Worm (Caenorhabditis elegans) whole organism, L2 larva: ENCODE results near the gene F11A5.17.

Experiments used
- R02D3.7 ChIP-seq: fragments of 150-350 bp; optimal IDR thresholded peaks from 2 replicates; lab custom pipeline; 2014; ENCODE audit warnings: missing biosample characterization, missing genetic modification characterization
- alr-1 ChIP-seq: fragments of 150-350 bp; optimal IDR thresholded peaks from 2 replicates; lab custom pipeline; 2014; ENCODE audit warnings: missing biosample characterization, missing genetic modification characterization
- aly-2 ChIP-seq: fragments of 150-350 bp; optimal IDR thresholded peaks from 2 replicates; lab custom pipeline; 2014; ENCODE audit warnings: missing biosample characterization, missing genetic modification characterization
- ama-1 ChIP-seq: fragments of 150-350 bp; optimal IDR thresholded peaks from 2 replicates; lab custom pipeline; 2018; ENCODE audit warnings: inconsistent platforms
- blmp-1 ChIP-seq: sonication (generic microtip); optimal IDR thresholded peaks from 2 replicates; lab custom pipeline; 2017; ENCODE audit warnings: missing genetic modification characterization, mild to moderate bottlenecking, missing compliant biosample characterization, antibody characterized with exemption, moderate library complexity; ENCODE audit not compliant: insufficient read depth
- ceh-82 ChIP-seq: fragments of 150-350 bp; optimal IDR thresholded peaks from 2 replicates; lab custom pipeline; 2014; ENCODE audit warnings: missing biosample characterization, missing genetic modification characterization
- crh-2 ChIP-seq: sonication (generic microtip); optimal IDR thresholded peaks from 2 replicates; lab custom pipeline; 2017; ENCODE audit warnings: missing biosample characterization, missing genetic modification characterization
- dmd-4 ChIP-seq: sonication (generic microtip); optimal IDR thresholded peaks from 2 replicates; lab custom pipeline; 2017; ENCODE audit warnings: missing biosample characterization, missing genetic modification characterization
- egl-27 ChIP-seq: sonication (generic microtip); optimal IDR thresholded peaks from 3 replicates; lab custom pipeline; 2017; ENCODE audit warnings: missing biosample characterization, missing genetic modification reagents, missing genetic modification characterization
- elt-3 ChIP-seq: sonication (generic microtip); optimal IDR thresholded peaks from 2 replicates; lab custom pipeline; 2017; ENCODE audit warnings: missing biosample characterization, missing genetic modification characterization
- lin-11 ChIP-seq: fragments of 150-350 bp; sonication (generic microtip); optimal IDR thresholded peaks from 2 replicates; lab custom pipeline; 2014; ENCODE audit warnings: missing biosample characterization, missing genetic modification characterization, inconsistent platforms, mixed read lengths
- lin-13 ChIP-seq: fragments of 150-350 bp; optimal IDR thresholded peaks from 2 replicates; lab custom pipeline; 2014; ENCODE audit warnings: missing biosample characterization, missing genetic modification reagents, missing genetic modification characterization
- lin-39 ChIP-seq: fragments of 150-350 bp; optimal IDR thresholded peaks from 2 replicates; lab custom pipeline; 2014; ENCODE audit warnings: missing biosample characterization, missing genetic modification reagents, missing genetic modification characterization
- mbf-1 ChIP-seq: sonication (generic microtip); optimal IDR thresholded peaks from 2 replicates; lab custom pipeline; 2017; ENCODE audit warnings: missing biosample characterization, missing genetic modification characterization
- mdl-1 ChIP-seq, 2 experiments: fragments of 150-350 bp in 1 of 2; sonication (generic microtip) in 1 of 2; optimal IDR thresholded peaks; 2 replicates each; lab custom pipeline; 2017; ENCODE audit warnings: missing biosample characterization in 2 of 2, missing genetic modification characterization in 2 of 2
- nhr-12 ChIP-seq: fragments of 150-350 bp; optimal IDR thresholded peaks from 2 replicates; lab custom pipeline; 2014; ENCODE audit warnings: missing biosample characterization, missing genetic modification characterization
- nhr-129 ChIP-seq: fragments of 150-350 bp; optimal IDR thresholded peaks from 2 replicates; lab custom pipeline; 2014; ENCODE audit warnings: missing biosample characterization, missing genetic modification characterization
- nhr-21 ChIP-seq: fragments of 150-350 bp; optimal IDR thresholded peaks from 2 replicates; lab custom pipeline; 2014; ENCODE audit warnings: missing biosample characterization, missing genetic modification characterization
- nhr-23 ChIP-seq: fragments of 150-350 bp; optimal IDR thresholded peaks from 2 replicates; lab custom pipeline; 2014; ENCODE audit warnings: missing biosample characterization, missing genetic modification reagents, missing genetic modification characterization
- nhr-6 ChIP-seq: fragments of 150-350 bp; optimal IDR thresholded peaks from 2 replicates; lab custom pipeline; 2014; ENCODE audit warnings: missing biosample characterization, missing genetic modification characterization
- nhr-77 ChIP-seq: fragments of 150-350 bp; optimal IDR thresholded peaks from 2 replicates; lab custom pipeline; 2014; ENCODE audit warnings: missing biosample characterization, missing genetic modification characterization
- peb-1 ChIP-seq: fragments of 150-350 bp; optimal IDR thresholded peaks from 2 replicates; lab custom pipeline; 2014; ENCODE audit warnings: missing biosample characterization, missing genetic modification characterization
- sem-4 ChIP-seq: fragments of 150-350 bp; optimal IDR thresholded peaks from 2 replicates; lab custom pipeline; 2014; ENCODE audit warnings: missing biosample characterization, missing genetic modification reagents, missing genetic modification characterization
- skn-1 ChIP-seq: sonication (generic microtip); optimal IDR thresholded peaks from 2 replicates; lab custom pipeline; 2017; ENCODE audit warnings: missing biosample characterization, missing genetic modification characterization
- sma-9 ChIP-seq, 2 experiments: fragments of 150-350 bp in 1 of 2; sonication (generic microtip) in 1 of 2; optimal IDR thresholded peaks; 2 replicates each; lab custom pipeline; 2014 to 2016; ENCODE audit warnings: missing genetic modification characterization in 2 of 2, mild to moderate bottlenecking in 1 of 2, missing biosample characterization in 1 of 2, missing compliant biosample characterization in 1 of 2, missing genetic modification reagents in 1 of 2, moderate library complexity in 1 of 2
- snpc-4 ChIP-seq: fragments of 150-350 bp; optimal IDR thresholded peaks from 2 replicates; lab custom pipeline; 2014; ENCODE audit warnings: missing biosample characterization, missing genetic modification characterization
- unc-39 ChIP-seq: fragments of 150-350 bp; optimal IDR thresholded peaks from 2 replicates; lab custom pipeline; 2014; ENCODE audit warnings: missing biosample characterization, missing genetic modification characterization
- unc-55 ChIP-seq: fragments of 150-350 bp; sonication (generic microtip); optimal IDR thresholded peaks from 3 replicates; lab custom pipeline; 2014; ENCODE audit warnings: missing biosample characterization, missing genetic modification reagents, missing genetic modification characterization
- unc-62 ChIP-seq: fragments of 150-350 bp; optimal IDR thresholded peaks from 2 replicates; lab custom pipeline; 2014; ENCODE audit warnings: missing biosample characterization, missing genetic modification reagents, missing genetic modification characterization
- zag-1 ChIP-seq: fragments of 150-350 bp; optimal IDR thresholded peaks from 2 replicates; lab custom pipeline; 2014; ENCODE audit warnings: missing biosample characterization, missing genetic modification characterization
- ztf-1 ChIP-seq: fragments of 200-800 bp; sonication (Bioruptor generic); conservative IDR thresholded peaks from 2 replicates; pipeline ENCODE4 v1.3.6; 2022; ENCODE audit warnings: missing genetic modification characterization, missing compliant biosample characterization
- ztf-11 ChIP-seq: sonication (generic microtip); optimal IDR thresholded peaks from 2 replicates; lab custom pipeline; 2017; ENCODE audit warnings: missing biosample characterization, missing genetic modification characterization

The F11A5.17 gene

DNA sequence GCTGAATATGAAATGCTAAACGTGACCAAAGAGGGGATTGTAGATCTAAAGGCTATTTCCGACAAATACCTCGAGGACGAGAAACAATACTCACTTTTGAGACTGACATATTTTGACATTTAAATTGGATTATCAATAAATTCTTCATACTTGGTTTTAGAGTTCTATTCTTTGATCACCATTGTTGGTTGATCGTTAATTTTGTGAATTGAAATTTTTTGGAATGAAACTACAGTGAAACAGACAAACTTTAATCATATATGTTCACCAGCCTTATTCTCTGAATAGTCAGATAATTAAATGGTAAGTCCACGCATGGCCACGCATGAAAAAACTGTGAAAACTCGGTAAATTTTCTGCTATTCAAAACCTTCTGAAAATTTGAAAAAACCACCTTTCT, 788 bp downstream of the F11A5.17 start, which contains the start of gene F11A5.18:
F11A5.18 (plus strand) TSS at position 301 of the 400 bp plus-strand sequence.
- TF ChIP-seq ztf-1 (GFP tag; lab: Robert Waterston, UW) (no peak), lin-11 (tag; lab: Kevin White, UChicago) (no peak), dmd-4 (tag; lab: Kevin White, UChicago) (no peak), ama-1 (lab: Kevin White, UChicago) (no peak), zag-1 (tag; lab: Kevin White, UChicago) (no peak), ceh-82 (tag; lab: Kevin White, UChicago) (no peak), nhr-12 (tag; lab: Kevin White, UChicago) (no peak), egl-27 (tag; lab: Kevin White, UChicago) (no peak), crh-2 (tag; lab: Kevin White, UChicago) (no peak), nhr-6 (tag; lab: Kevin White, UChicago) (no peak), snpc-4 (no peak), unc-55 (no peak), lin-13 (no peak), sma-9 (GFP tag; optimal IDR thresholded peaks at IDR 0.05; lab: Kevin White, UChicago) (no peak), sma-9 (tag; optimal IDR thresholded peaks at IDR 0.05; lab: Kevin White, UChicago) (no peak), nhr-77 (tag; lab: Kevin White, UChicago) (no peak), mdl-1 (tag; optimal IDR thresholded peaks at IDR 0.05; lab: Kevin White, UChicago) (no peak)

DNA sequence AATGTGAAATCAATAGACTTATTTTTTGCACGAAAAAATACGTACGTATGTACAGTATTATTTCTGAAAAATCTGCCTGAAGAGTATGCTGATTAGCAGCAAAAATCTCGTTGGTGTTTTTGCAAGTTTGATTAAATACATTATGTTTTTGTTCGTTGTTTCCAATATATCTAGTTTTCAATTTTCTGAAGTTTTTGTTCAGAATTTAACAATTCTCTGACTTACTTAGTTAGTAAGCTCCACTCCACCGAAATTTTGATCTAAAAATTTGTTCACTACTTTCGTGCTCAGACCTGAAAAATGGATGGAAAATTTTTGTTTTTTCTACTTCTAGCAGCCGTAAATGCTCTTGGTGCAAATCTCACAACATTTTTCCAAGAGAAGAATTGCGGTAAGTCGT, 3.1 kb downstream of the F11A5.17 start, which contains the start of gene irld-26:
irld-26 (plus strand) TSS at position 301 of the 400 bp plus-strand sequence.
- TF ChIP-seq crh-2 (tag; lab: Kevin White, UChicago), result no peak
- no peak for TF ChIP-seq nhr-23 (tag; lab: Kevin White, UChicago)
- no peak for TF ChIP-seq sma-9 (GFP tag; optimal IDR thresholded peaks at IDR 0.05; lab: Kevin White, UChicago)
- TF ChIP-seq sma-9 (tag; optimal IDR thresholded peaks at IDR 0.05; lab: Kevin White, UChicago), result no peak
- TF ChIP-seq blmp-1 (tag; lab: Kevin White, UChicago), result no peak
- TF ChIP-seq elt-3 (tag; lab: Kevin White, UChicago), result no peak
- TF ChIP-seq mbf-1 (tag; lab: Kevin White, UChicago), result no peak
- TF ChIP-seq R02D3.7, result no peak
- TF ChIP-seq ztf-11 (tag; lab: Kevin White, UChicago), result no peak
- no peak for TF ChIP-seq unc-55
- TF ChIP-seq, all 48 proteins: peak for 0

DNA sequence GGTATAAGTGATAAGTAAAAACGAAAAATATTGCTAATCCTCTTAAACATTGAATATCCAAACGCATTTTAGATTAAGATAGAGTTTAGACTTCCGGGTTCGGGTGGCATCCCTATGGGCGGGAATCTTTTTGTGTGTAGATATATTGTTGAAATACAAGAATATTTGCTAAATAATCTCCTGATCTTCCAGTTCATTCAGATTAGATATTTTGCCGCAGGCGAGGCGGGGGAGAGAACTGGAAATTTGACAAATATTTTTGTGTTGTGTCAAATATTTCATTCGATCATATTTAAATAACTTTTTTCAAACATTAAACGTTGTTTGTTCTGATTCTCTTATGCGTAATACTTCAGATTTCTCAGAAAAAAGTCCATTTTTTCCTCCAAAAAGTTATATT, 8.0 kb downstream of the F11A5.17 start, which contains the start of gene oac-15:
oac-15 (minus strand) TSS at position 101 of the 400 bp plus-strand sequence.
- TF ChIP-seq nhr-23 (tag; lab: Kevin White, UChicago) (no peak), unc-62 (GFP tag; lab: Kevin White, UChicago) (no peak), aly-2 (tag; lab: Kevin White, UChicago) (no peak), peb-1 (no peak), alr-1 (tag; lab: Kevin White, UChicago) (no peak), mdl-1 (tag; optimal IDR thresholded peaks at IDR 0.05; lab: Kevin White, UChicago) (no peak)

DNA sequence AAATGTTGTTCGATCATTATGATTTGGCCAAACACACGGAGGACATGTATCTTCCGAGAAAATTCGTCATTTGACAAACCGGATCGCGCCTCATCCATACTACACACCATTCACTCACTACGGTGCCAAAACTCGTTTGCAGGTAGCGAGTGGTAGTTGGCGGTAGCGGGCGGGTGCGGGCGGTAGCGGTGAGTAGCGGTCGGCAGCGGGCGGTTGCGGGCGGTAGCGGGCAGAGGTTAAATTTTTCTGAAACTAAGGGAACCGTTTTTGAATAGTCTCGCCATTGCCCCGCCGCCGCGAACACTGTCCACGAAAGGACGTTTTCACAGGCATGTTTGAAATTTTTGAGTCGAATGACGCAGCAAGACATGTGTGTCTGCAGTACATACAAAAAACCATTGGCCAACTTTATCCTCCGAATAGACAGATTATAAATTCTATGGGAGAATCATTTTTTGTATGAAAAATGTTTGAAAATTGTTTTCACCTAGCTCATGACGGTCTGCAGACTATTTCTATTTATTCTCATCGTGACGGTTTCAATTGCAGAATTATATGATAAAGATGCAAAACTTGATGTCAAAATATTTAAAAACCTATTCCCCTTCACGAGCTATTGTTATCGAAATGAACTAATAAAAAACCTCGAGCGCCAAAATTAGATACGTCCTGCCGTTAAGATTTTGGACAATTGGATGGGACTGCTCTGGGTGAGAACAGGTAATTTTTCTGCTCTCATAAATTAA, 8.6 kb downstream of the F11A5.17 start, which contains the start of gene F11A5.16:
F11A5.16 (plus strand) TSS at position 696 of the 746 bp plus-strand sequence.
- TF ChIP-seq skn-1, result no peak
- TF ChIP-seq crh-2 (tag; lab: Kevin White, UChicago), result no peak
- no peak for TF ChIP-seq blmp-1 (tag; lab: Kevin White, UChicago)
- TF ChIP-seq unc-39 (tag; lab: Kevin White, UChicago), result no peak
- no peak for TF ChIP-seq ceh-82 (tag; lab: Kevin White, UChicago)
- TF ChIP-seq mdl-1 (tag; optimal IDR thresholded peaks at IDR 0.05; lab: Kevin White, UChicago), result no peak
- TF ChIP-seq nhr-23 (tag; lab: Kevin White, UChicago), result no peak
- no peak for TF ChIP-seq nhr-21 (tag; lab: Kevin White, UChicago)
- no peak for TF ChIP-seq sem-4 (tag; lab: Kevin White, UChicago)
- TF ChIP-seq peb-1, result no peak
- no peak for TF ChIP-seq elt-3 (tag; lab: Kevin White, UChicago)
- TF ChIP-seq lin-39 (tag; lab: Kevin White, UChicago), result no peak
- TF ChIP-seq nhr-129 (tag; lab: Kevin White, UChicago), result no peak
- no peak for TF ChIP-seq egl-27 (tag; lab: Kevin White, UChicago)
